Fruit fly (Drosophila melanogaster): ENCODE data around the gene TfAP-2.

DNA sequence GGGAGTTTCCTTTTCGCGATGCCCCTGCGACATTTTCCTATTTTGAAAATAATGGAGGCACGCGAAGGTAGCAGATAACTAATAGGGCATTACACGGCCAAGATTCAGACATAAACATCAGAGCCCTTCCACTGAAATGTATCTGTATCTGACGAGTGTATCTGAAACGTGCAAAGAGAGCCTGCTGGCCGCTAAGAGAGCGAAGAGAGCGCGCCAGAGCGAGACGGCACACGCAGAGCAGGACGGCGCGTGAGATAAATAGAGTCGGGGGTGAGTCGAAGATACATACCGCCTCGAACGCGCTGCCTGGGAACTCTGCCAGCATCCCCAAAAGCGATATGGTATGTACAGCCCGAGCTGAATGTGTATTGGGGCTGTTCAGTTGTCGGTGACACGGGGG is 1.9 kb upstream of the TfAP-2 start:
- TF ChIP-seq Sin3A (optimal IDR thresholded peaks at IDR 0.05): no peak
- no peak for TF ChIP-seq ttk (optimal IDR thresholded peaks at IDR 0.05)

Measured in Kc167 (cell line).